Worm (Caenorhabditis elegans): ENCODE data around the gene hip-1.

- TF ChIP-seq unc-98 (GFP tag; IDR thresholded peaks at IDR 0.05) (no peak), ceh-88 (GFP tag; IDR thresholded peaks at IDR 0.05) (no peak), lin-13 (GFP tag; optimal IDR thresholded peaks at IDR 0.05) (no peak), elt-3 (tag; optimal IDR thresholded peaks at IDR 0.05) (no peak)
These were observed 35.7 kb upstream of the hip-1 start for ce11 chrIII:13657975-13658374.

Data from whole organism, L1 larva.